Worm (Caenorhabditis elegans): Measurements from ENCODE around the gene tric-1B.2.

ce11 chrII:12296591-12296990, 17.4 kb upstream of the tric-1B.2 start:
- no peak for TF ChIP-seq fkh-10 (GFP tag; optimal IDR thresholded peaks at IDR 0.05)
- TF ChIP-seq pha-4 (tag; optimal IDR thresholded peaks at IDR 0.05) = no peak
- no peak for TF ChIP-seq nfya-1 (tag; optimal IDR thresholded peaks at IDR 0.05; ENCODE audit: insufficient read depth)
- TF ChIP-seq ama-1 (optimal IDR thresholded peaks at IDR 0.05) = no peak
- TF ChIP-seq daf-12 (tag; optimal IDR thresholded peaks at IDR 0.05) = no peak
- TF ChIP-seq nhr-237 (tag; optimal IDR thresholded peaks at IDR 0.05) = no peak
- TF ChIP-seq R02D3.7 (tag; optimal IDR thresholded peaks at IDR 0.05) = no peak
- TF ChIP-seq snpc-4 (tag; optimal IDR thresholded peaks at IDR 0.05) = no peak
- TF ChIP-seq nhr-28 (tag; optimal IDR thresholded peaks at IDR 0.05) = no peak
- no peak for TF ChIP-seq nhr-76 (tag; optimal IDR thresholded peaks at IDR 0.05)
- TF ChIP-seq ztf-4 (tag; optimal IDR thresholded peaks at IDR 0.05) = no peak
- no peak for TF ChIP-seq egl-27 (tag; optimal IDR thresholded peaks at IDR 0.05)
